Worm (Caenorhabditis elegans) whole organism, L1 larva: ENCODE results near the gene C54F6.12.
A peak's percentile ranks its signal among the peaks of the same experiment; 100 is the strongest.

Experiments
- efl-1 ChIP-seq, 4 experiments: fragments of 150-350 bp; optimal IDR thresholded peaks in 3 of 4; peaks in 1 of 4; 1 replicate in 1 of 4; 2 replicates in 3 of 4; lab custom pipeline; 2014; ENCODE audit warnings: missing biosample characterization in 2 of 4, missing genetic modification characterization in 2 of 4, missing genetic modification reagents in 2 of 4
- egl-27 ChIP-seq, 2 experiments: fragments of 150-350 bp in 1 of 2; sonication (generic microtip); optimal IDR thresholded peaks; 3 replicates each; lab custom pipeline; 2017 to 2018; ENCODE audit warnings: missing biosample characterization in 2 of 2, missing genetic modification characterization in 2 of 2, missing genetic modification reagents in 2 of 2
- lin-14 ChIP-seq: fragments of 200-800 bp; sonication (Bioruptor generic); optimal IDR thresholded peaks from 2 replicates; lab custom pipeline; 2018; ENCODE audit warnings: mild to moderate bottlenecking, missing genetic modification characterization, moderate library complexity, missing compliant biosample characterization
- lin-35 ChIP-seq, 2 experiments: fragments of 150-350 bp; optimal IDR thresholded peaks; 2 replicates each; lab custom pipeline; 2014; ENCODE audit warnings: missing biosample characterization in 2 of 2, missing genetic modification characterization in 2 of 2, missing genetic modification reagents in 2 of 2
- mdl-1 ChIP-seq, 2 experiments: fragments of 150-350 bp; optimal IDR thresholded peaks; 2 replicates each; lab custom pipeline; 2014 to 2017; ENCODE audit warnings: missing biosample characterization in 2 of 2, missing genetic modification characterization in 2 of 2, inconsistent platforms in 1 of 2
- nhr-11 ChIP-seq: fragments of 150-350 bp; optimal IDR thresholded peaks from 2 replicates; lab custom pipeline; 2014; ENCODE audit warnings: missing biosample characterization, missing genetic modification characterization
- nhr-76 ChIP-seq: sonication (generic microtip); optimal IDR thresholded peaks from 2 replicates; lab custom pipeline; 2017; ENCODE audit warnings: missing biosample characterization, missing genetic modification characterization
- pag-3 ChIP-seq: sonication (generic microtip); optimal IDR thresholded peaks from 2 replicates; lab custom pipeline; 2017; ENCODE audit warnings: missing genetic modification characterization, mild to moderate bottlenecking, missing compliant biosample characterization, antibody characterized with exemption, borderline replicate concordance; ENCODE audit not compliant: insufficient read depth
- rnt-1 ChIP-seq: sonication (generic microtip); optimal IDR thresholded peaks from 2 replicates; lab custom pipeline; 2016; ENCODE audit warnings: mild to moderate bottlenecking, missing genetic modification characterization, moderate library complexity, missing compliant biosample characterization
- tbx-2 ChIP-seq: sonication (generic microtip); optimal IDR thresholded peaks from 2 replicates; lab custom pipeline; 2016; ENCODE audit warnings: missing genetic modification characterization, missing compliant biosample characterization
- unc-86 ChIP-seq: sonication (generic microtip); optimal IDR thresholded peaks from 2 replicates; lab custom pipeline; 2016; ENCODE audit warnings: missing genetic modification characterization, missing compliant biosample characterization
- xbp-1 ChIP-seq: sonication (generic microtip); optimal IDR thresholded peaks from 2 replicates; lab custom pipeline; 2016; ENCODE audit warnings: missing genetic modification characterization, missing compliant biosample characterization
- ztf-4 ChIP-seq: fragments of 150-350 bp; optimal IDR thresholded peaks from 2 replicates; lab custom pipeline; 2014; ENCODE audit warnings: missing biosample characterization, missing genetic modification characterization

- TF ChIP-seq xbp-1 (tag; lab: Kevin White, UChicago) (no peak), pag-3 (no peak), mdl-1 (tag; optimal IDR thresholded peaks at IDR 0.05; lab: Kevin White, UChicago) (no peak), unc-86 (tag; lab: Kevin White, UChicago) (no peak), egl-27 (tag; optimal IDR thresholded peaks at IDR 0.05; lab: Kevin White, UChicago) (no peak), lin-14 (GFP tag; lab: Kevin White, UChicago) (no peak), lin-35 (GFP tag; optimal IDR thresholded peaks at IDR 0.05; lab: Kevin White, UChicago) (no peak), efl-1 (optimal IDR thresholded peaks at IDR 0.05; lab: Kevin White, UChicago) (no peak), efl-1 (GFP tag; optimal IDR thresholded peaks at IDR 0.05 in 1 of 2; lab: Kevin White, UChicago) (peak in 1 of 2 experiments; percentile 55), nhr-11 (tag; lab: Kevin White, UChicago) (no peak), rnt-1 (tag; lab: Kevin White, UChicago) (no peak), ztf-4 (tag; lab: Kevin White, UChicago) (no peak), tbx-2 (tag; lab: Kevin White, UChicago) (no peak), nhr-76 (tag; lab: Kevin White, UChicago) (no peak)
Observed at ce11 chrV:7492924-7493323, 45.0 kb downstream of the C54F6.12 start, which contains the start of gene srbc-10.
